Fruit fly (Drosophila melanogaster) whole organism, adult: ENCODE measurements around the gene klu.
A peak's percentile ranks its signal among the peaks of the same experiment; 100 is the strongest.

ENCODE experiments used
- CG11617 ChIP-seq: fragments of 200-800 bp; sonication (Bioruptor generic); optimal IDR thresholded peaks from 2 replicates; lab custom pipeline; 2017; ENCODE audit warnings: mild to moderate bottlenecking, missing biosample characterization, missing genetic modification reagents, missing genetic modification characterization
- CG12768 ChIP-seq: fragments of 200-800 bp; sonication (Bioruptor generic); optimal IDR thresholded peaks from 2 replicates; lab custom pipeline; 2017; ENCODE audit warnings: missing biosample characterization, missing genetic modification characterization, mild to moderate bottlenecking, moderate library complexity, missing genetic modification reagents
- CG14711 ChIP-seq: fragments of 200-800 bp; sonication (Bioruptor generic); optimal IDR thresholded peaks from 2 replicates; lab custom pipeline; 2018; ENCODE audit warnings: missing biosample characterization, mild to moderate bottlenecking, missing genetic modification characterization, moderate library complexity
- CG1620 ChIP-seq: fragments of 200-800 bp; sonication (Bioruptor generic); optimal IDR thresholded peaks from 2 replicates; lab custom pipeline; 2016; ENCODE audit warnings: missing biosample characterization, missing genetic modification characterization
- CG33017 ChIP-seq: fragments of 200-800 bp; sonication (Bioruptor generic); optimal IDR thresholded peaks from 2 replicates; lab custom pipeline; 2018; ENCODE audit warnings: missing biosample characterization, mild to moderate bottlenecking, missing genetic modification characterization, moderate library complexity
- CG5204 ChIP-seq: fragments of 200-800 bp; sonication (Bioruptor generic); optimal IDR thresholded peaks from 2 replicates; lab custom pipeline; 2016; ENCODE audit warnings: missing biosample characterization, missing genetic modification characterization
- CG7045 ChIP-seq: fragments of 200-800 bp; sonication (Bioruptor generic); optimal IDR thresholded peaks from 2 replicates; lab custom pipeline; 2017; ENCODE audit warnings: missing biosample characterization, mild to moderate bottlenecking, missing genetic modification characterization
- CG7101 ChIP-seq: fragments of 200-800 bp; sonication (Bioruptor generic); optimal IDR thresholded peaks from 2 replicates; lab custom pipeline; 2018; ENCODE audit warnings: missing biosample characterization, mild to moderate bottlenecking, missing genetic modification characterization, moderate library complexity
- Clk ChIP-seq: fragments of 200-800 bp; sonication (Bioruptor generic); optimal IDR thresholded peaks from 2 replicates; lab custom pipeline; 2017; ENCODE audit warnings: missing biosample characterization, missing genetic modification characterization
- Crg-1 ChIP-seq: fragments of 200-800 bp; sonication (Bioruptor generic); optimal IDR thresholded peaks from 2 replicates; lab custom pipeline; 2016; ENCODE audit warnings: missing biosample characterization, missing genetic modification characterization
- Hr96 ChIP-seq: fragments of 200-800 bp; sonication (Bioruptor generic); optimal IDR thresholded peaks from 2 replicates; lab custom pipeline; 2016; ENCODE audit warnings: missing biosample characterization, missing genetic modification characterization
- Mnt ChIP-seq: fragments of 200-800 bp; sonication (Bioruptor generic); optimal IDR thresholded peaks from 2 replicates; lab custom pipeline; 2016; ENCODE audit warnings: missing biosample characterization, mild to moderate bottlenecking, missing genetic modification characterization
- bab1 ChIP-seq: fragments of 200-800 bp; sonication (Bioruptor generic); optimal IDR thresholded peaks from 3 replicates; lab custom pipeline; 2019; ENCODE audit warnings: missing biosample characterization, mild to moderate bottlenecking, missing genetic modification characterization, moderate library complexity
- cic ChIP-seq: fragments of 200-800 bp; sonication (Bioruptor generic); optimal IDR thresholded peaks from 2 replicates; lab custom pipeline; 2017; ENCODE audit warnings: missing biosample characterization, mild to moderate bottlenecking, missing genetic modification characterization, moderate library complexity
- cnc ChIP-seq, 2 experiments: fragments of >200 bp; optimal IDR thresholded peaks; 2 replicates each; lab custom pipeline; 2017
- kay ChIP-seq: fragments of 200-800 bp; sonication (Bioruptor generic); peaks from one replicate; lab custom pipeline; 2016; ENCODE audit warnings: missing biosample characterization, missing genetic modification characterization, borderline replicate concordance
- ovo ChIP-seq: fragments of 200-800 bp; sonication (Bioruptor generic); optimal IDR thresholded peaks from 2 replicates; lab custom pipeline; 2016; ENCODE audit warnings: missing biosample characterization, missing genetic modification characterization
- pad ChIP-seq: fragments of 200-800 bp; sonication (Bioruptor generic); optimal IDR thresholded peaks from 3 replicates; lab custom pipeline; 2017; ENCODE audit warnings: missing biosample characterization, missing genetic modification characterization, mild to moderate bottlenecking, moderate library complexity, missing genetic modification reagents
- tj ChIP-seq: fragments of 200-800 bp; sonication (Bioruptor generic); optimal IDR thresholded peaks from 3 replicates; lab custom pipeline; 2017; ENCODE audit warnings: missing biosample characterization, mild to moderate bottlenecking, missing genetic modification characterization, moderate library complexity
- toe ChIP-seq: fragments of 200-800 bp; sonication (Bioruptor generic); optimal IDR thresholded peaks from 2 replicates; lab custom pipeline; 2016; ENCODE audit warnings: missing biosample characterization, missing genetic modification characterization

klu gene

dm6 chr3L:11011610-11012202 is 2.7 kb upstream of the klu start:
- TF ChIP-seq Crg-1 (GFP tag; lab: Kevin White, UChicago) (no peak), cnc (optimal IDR thresholded peaks at IDR 0.05; lab: Kevin White, UChicago) (no peak), CG12768 (no peak), cic (no peak), Mnt (GFP tag; lab: Kevin White, UChicago) (no peak), CG14711 (tag; lab: Kevin White, UChicago) (no peak), tj (GFP tag; lab: Kevin White, UChicago) (no peak), ovo (no peak), CG7045 (GFP tag; lab: Kevin White, UChicago) (no peak), bab1 (GFP tag; lab: Kevin White, UChicago) (no peak), CG5204 (no peak), Clk (GFP tag; lab: Kevin White, UChicago) (no peak), CG7101 (no peak), kay (no peak), CG11617 (GFP tag; lab: Kevin White, UChicago) (no peak), CG33017 (tag; lab: Kevin White, UChicago) (no peak), pad (GFP tag; lab: Kevin White, UChicago) (no peak), CG1620 (GFP tag; lab: Kevin White, UChicago) (no peak), Hr96 (no peak), toe (GFP tag; lab: Kevin White, UChicago) (no peak)

- TF ChIP-seq CG7045 (GFP tag; lab: Kevin White, UChicago) (peak; percentile 82), CG11617 (GFP tag; lab: Kevin White, UChicago) (peak; percentile 69), cnc (optimal IDR thresholded peaks at IDR 0.05; lab: Kevin White, UChicago) (no peak), CG7101 (peak; percentile 11), toe (GFP tag; lab: Kevin White, UChicago) (peak; percentile 53), CG14711 (tag; lab: Kevin White, UChicago) (no peak), cic (peak; percentile 98), CG5204 (peak; percentile 7), Hr96 (peak; percentile 64), CG33017 (tag; lab: Kevin White, UChicago) (peak; percentile 36), pad (GFP tag; lab: Kevin White, UChicago) (no peak), kay (no peak), CG12768 (peak; percentile 92), Clk (GFP tag; lab: Kevin White, UChicago) (peak; percentile 58), ovo (peak; percentile 31), Crg-1 (GFP tag; lab: Kevin White, UChicago) (no peak), bab1 (GFP tag; lab: Kevin White, UChicago) (no peak), CG1620 (GFP tag; lab: Kevin White, UChicago) (no peak), tj (GFP tag; lab: Kevin White, UChicago) (peak; percentile 70), Mnt (GFP tag; lab: Kevin White, UChicago) (peak; percentile 72)
Observed at dm6 chr3L:11010410-11010827, 1.4 kb upstream of the klu start.

- no peak for TF ChIP-seq cic
- no peak for TF ChIP-seq Mnt (GFP tag; lab: Kevin White, UChicago)
- no peak for TF ChIP-seq Crg-1 (GFP tag; lab: Kevin White, UChicago)
- TF ChIP-seq CG5204 = no peak
- no peak for TF ChIP-seq ovo
- TF ChIP-seq toe (GFP tag; lab: Kevin White, UChicago) = no peak
- TF ChIP-seq kay = no peak
- no peak for TF ChIP-seq bab1 (GFP tag; lab: Kevin White, UChicago)
- no peak for TF ChIP-seq CG14711 (tag; lab: Kevin White, UChicago)
- no peak for TF ChIP-seq Hr96
- no peak for TF ChIP-seq pad (GFP tag; lab: Kevin White, UChicago)
- TF ChIP-seq Clk (GFP tag; lab: Kevin White, UChicago) = no peak
Observed at dm6 chr3L:11007786-11008185, 1.2 kb downstream of the klu start.

- no peak for TF ChIP-seq CG7045 (GFP tag; lab: Kevin White, UChicago)
- peak; percentile 10 for TF ChIP-seq kay
Observed at dm6 chr3L:11006433-11006832, 2.6 kb downstream of the klu start.

dm6 chr3L:11004739-11005476 is 4.1 kb downstream of the klu start:
- TF ChIP-seq Mnt (GFP tag; lab: Kevin White, UChicago) (no peak), cic (peak; percentile 55), ovo (no peak), Hr96 (no peak)

dm6 chr3L:11003980-11004379 is 5.0 kb downstream of the klu start:
- TF ChIP-seq CG12768 = no peak

dm6 chr3L:11002923-11003322 is 6.1 kb downstream of the klu start:
- TF ChIP-seq CG12768 (no peak), Crg-1 (GFP tag; lab: Kevin White, UChicago) (no peak), kay (no peak), tj (GFP tag; lab: Kevin White, UChicago) (no peak), bab1 (GFP tag; lab: Kevin White, UChicago) (no peak), CG7045 (GFP tag; lab: Kevin White, UChicago) (no peak)
